Fruit fly (Drosophila melanogaster) whole organism, wandering third instar larva: ENCODE data around the gene Sp7.

Experiments used
- CG32264 ChIP-seq: fragments of 200-800 bp; sonication (Bioruptor generic); optimal IDR thresholded peaks from 2 replicates; lab custom pipeline; 2016; ENCODE audit warnings: missing biosample characterization, missing genetic modification characterization
- CG9705 ChIP-seq: fragments of 200-800 bp; sonication (Bioruptor generic); optimal IDR thresholded peaks from 2 replicates; lab custom pipeline; 2018; ENCODE audit warnings: missing biosample characterization, mild to moderate bottlenecking, missing genetic modification characterization
- CrebA ChIP-seq: fragments of 200-800 bp; sonication (Bioruptor generic); optimal IDR thresholded peaks from 2 replicates; lab custom pipeline; 2016; ENCODE audit warnings: missing biosample characterization, mild to moderate bottlenecking, missing genetic modification characterization, borderline replicate concordance
- Dfd ChIP-seq: fragments of >200 bp; optimal IDR thresholded peaks from 2 replicates; lab custom pipeline; 2017; ENCODE audit warnings: missing biosample characterization, missing genetic modification characterization
- Dif ChIP-seq: fragments of 200-275, 200-300 bp; sonication (Bioruptor generic); optimal IDR thresholded peaks from 2 replicates; lab custom pipeline; 2018; ENCODE audit warnings: missing biosample characterization, missing genetic modification characterization; ENCODE audit not compliant: partially characterized antibody
- GATAd ChIP-seq: sonication (Bioruptor generic); optimal IDR thresholded peaks from 2 replicates; lab custom pipeline; 2016; ENCODE audit warnings: missing biosample characterization, missing genetic modification characterization
- Hnf4 ChIP-seq: fragments of 200-800 bp; sonication (Bioruptor generic); optimal IDR thresholded peaks from 2 replicates; lab custom pipeline; 2016; ENCODE audit warnings: missing biosample characterization, mild to moderate bottlenecking, missing genetic modification characterization
- Hr78 ChIP-seq: fragments of >200 bp; optimal IDR thresholded peaks from 2 replicates; lab custom pipeline; 2017; ENCODE audit warnings: missing biosample characterization, missing genetic modification characterization
- Hr83 ChIP-seq: fragments of 200-300 bp; sonication (Bioruptor generic); optimal IDR thresholded peaks from 2 replicates; lab custom pipeline; 2016; ENCODE audit warnings: missing biosample characterization, mild to moderate bottlenecking, missing genetic modification characterization, moderate library complexity; ENCODE audit not compliant: poor library complexity, severe bottlenecking
- Jra ChIP-seq: sonication (Bioruptor generic); optimal IDR thresholded peaks from 2 replicates; lab custom pipeline; 2016; ENCODE audit warnings: missing biosample characterization, missing genetic modification characterization
- Mio ChIP-seq: sonication (Bioruptor generic); optimal IDR thresholded peaks from 2 replicates; lab custom pipeline; 2016; ENCODE audit warnings: missing biosample characterization, missing genetic modification characterization
- Myc ChIP-seq: fragments of >200 bp; optimal IDR thresholded peaks from 2 replicates; lab custom pipeline; 2017
- N ChIP-seq: fragments of >200 bp; optimal IDR thresholded peaks from 2 replicates; lab custom pipeline; 2018; ENCODE audit warnings: missing biosample characterization, missing external identifiers, missing genetic modification characterization
- OdsH ChIP-seq: fragments of 200-800 bp; sonication (Bioruptor generic); optimal IDR thresholded peaks from 2 replicates; lab custom pipeline; 2016; ENCODE audit warnings: missing biosample characterization, mild to moderate bottlenecking, missing genetic modification characterization
- Rel ChIP-seq, 2 experiments: fragments of 200-800 bp; sonication (Bioruptor generic) in 1 of 2; optimal IDR thresholded peaks; 2 replicates in 1 of 2; 3 replicates in 1 of 2; lab custom pipeline; 2016 to 2019; ENCODE audit warnings: mild to moderate bottlenecking in 2 of 2, missing biosample characterization in 2 of 2, missing genetic modification characterization in 2 of 2, moderate library complexity in 1 of 2
- Sp1 ChIP-seq: fragments of 200-800 bp; sonication (Bioruptor generic); optimal IDR thresholded peaks from 3 replicates; lab custom pipeline; 2019; ENCODE audit warnings: missing biosample characterization, mild to moderate bottlenecking, missing genetic modification characterization, moderate library complexity
- Vsx2 ChIP-seq: fragments of 200-300, 225-300 bp; sonication (Bioruptor generic); optimal IDR thresholded peaks from 2 replicates; lab custom pipeline; 2018; ENCODE audit warnings: missing biosample characterization, missing genetic modification characterization; ENCODE audit not compliant: partially characterized antibody
- br ChIP-seq: fragments of 200-800 bp; sonication (Bioruptor generic); optimal IDR thresholded peaks from 2 replicates; lab custom pipeline; 2016; ENCODE audit warnings: missing biosample characterization, missing genetic modification characterization
- brk ChIP-seq: fragments of 200-800 bp; sonication (Bioruptor generic); optimal IDR thresholded peaks from 2 replicates; lab custom pipeline; 2016; ENCODE audit warnings: missing biosample characterization, mild to moderate bottlenecking, missing genetic modification characterization
- dl ChIP-seq, 2 experiments: fragments of 175-275, 200-275 bp in 1 of 2; fragments of 200-275 bp in 1 of 2; sonication (Bioruptor generic); optimal IDR thresholded peaks; lab custom pipeline; 2018; ENCODE audit warnings: mild to moderate bottlenecking in 2 of 2, missing biosample characterization in 2 of 2, missing genetic modification characterization in 2 of 2, moderate library complexity in 2 of 2; ENCODE audit not compliant: partially characterized antibody in 2 of 2, insufficient read depth in 1 of 2
- dmrt93B ChIP-seq: fragments of 200-800 bp; sonication (Bioruptor generic); optimal IDR thresholded peaks from 2 replicates; lab custom pipeline; 2018; ENCODE audit warnings: missing biosample characterization, mild to moderate bottlenecking, missing genetic modification characterization
- dsf ChIP-seq: sonication (Bioruptor generic); optimal IDR thresholded peaks from 2 replicates; lab custom pipeline; 2016; ENCODE audit warnings: missing biosample characterization, missing genetic modification characterization, borderline replicate concordance
- ey ChIP-seq: fragments of 200-800 bp; sonication (Bioruptor generic); optimal IDR thresholded peaks from 2 replicates; lab custom pipeline; 2016; ENCODE audit warnings: missing biosample characterization, missing genetic modification characterization
- foxo ChIP-seq, 2 experiments: fragments of 200-800 bp; sonication (Bioruptor generic); optimal IDR thresholded peaks; 2 replicates in 1 of 2; 3 replicates in 1 of 2; lab custom pipeline; 2016 to 2017; ENCODE audit warnings: missing biosample characterization in 2 of 2, missing genetic modification characterization in 2 of 2
- fru ChIP-seq: fragments of 200-800 bp; sonication (Bioruptor generic); optimal IDR thresholded peaks from 3 replicates; lab custom pipeline; 2016; ENCODE audit warnings: missing biosample characterization, mild to moderate bottlenecking, missing genetic modification characterization
- h ChIP-seq: fragments of 200-800 bp; sonication (Bioruptor generic); optimal IDR thresholded peaks from 3 replicates; lab custom pipeline; 2016; ENCODE audit warnings: missing biosample characterization, mild to moderate bottlenecking, missing genetic modification characterization
- lola ChIP-seq: fragments of >200 bp; optimal IDR thresholded peaks from 2 replicates; lab custom pipeline; 2017; ENCODE audit warnings: missing biosample characterization, missing genetic modification characterization
- psq ChIP-seq: fragments of 200-800 bp; sonication (Bioruptor generic); optimal IDR thresholded peaks from 3 replicates; lab custom pipeline; 2017; ENCODE audit warnings: missing biosample characterization, mild to moderate bottlenecking, missing genetic modification characterization, moderate library complexity
- rgr ChIP-seq: fragments of 200-800 bp; sonication (Bioruptor generic); optimal IDR thresholded peaks from 3 replicates; lab custom pipeline; 2016; ENCODE audit warnings: missing biosample characterization, mild to moderate bottlenecking, missing genetic modification characterization
- sage ChIP-seq: fragments of 200-800 bp; sonication (Bioruptor generic); optimal IDR thresholded peaks from 2 replicates; lab custom pipeline; 2016; ENCODE audit warnings: missing biosample characterization, mild to moderate bottlenecking, missing genetic modification characterization
- sv ChIP-seq: fragments of 200-800 bp; sonication (Bioruptor generic); optimal IDR thresholded peaks from 3 replicates; lab custom pipeline; 2016; ENCODE audit warnings: missing biosample characterization, missing genetic modification characterization
- tai ChIP-seq: sonication (Bioruptor generic); optimal IDR thresholded peaks from 2 replicates; lab custom pipeline; 2016; ENCODE audit warnings: missing biosample characterization, missing genetic modification characterization
- usp ChIP-seq: fragments of >200 bp; optimal IDR thresholded peaks from 2 replicates; lab custom pipeline; 2017; ENCODE audit warnings: missing biosample characterization, missing genetic modification characterization
- woc ChIP-seq: sonication (Bioruptor generic); optimal IDR thresholded peaks from 2 replicates; lab custom pipeline; 2016; ENCODE audit warnings: missing biosample characterization, mild to moderate bottlenecking, missing genetic modification characterization

Sp7 gene

DNA sequence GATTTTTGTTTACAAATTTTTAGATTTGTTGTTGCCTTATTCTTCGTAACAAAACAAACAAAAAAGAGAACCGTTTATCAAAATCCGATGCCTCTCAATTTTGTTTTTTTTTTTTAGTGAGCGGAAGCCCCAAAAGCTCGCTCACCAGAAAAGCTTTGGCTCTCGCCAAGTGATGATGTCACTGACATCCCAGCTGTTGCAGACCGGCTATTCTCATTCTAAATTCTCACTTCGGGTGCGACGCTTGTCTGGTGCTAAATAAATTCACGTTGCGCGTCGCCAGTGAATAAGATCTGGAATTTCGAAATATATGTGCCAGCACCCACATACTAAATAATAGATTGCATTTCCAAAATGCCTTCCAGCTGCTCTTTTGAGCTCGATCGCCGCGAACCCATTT lies 34.3 kb downstream of the Sp7 start, which contains the start of gene CG2641:
CG2641 (plus strand) TSS at position 215 of the 400 bp plus-strand sequence.
- TF ChIP-seq Rel (GFP tag; optimal IDR thresholded peaks at IDR 0.05; lab: Kevin White, UChicago) (peak; percentile 95), Rel (tag; optimal IDR thresholded peaks at IDR 0.05; lab: Kevin White, UChicago) (no peak), Dif (GFP tag; lab: Kevin White, UChicago) (peak; percentile 38), rgr (no peak), brk (GFP tag; lab: Kevin White, UChicago) (peak; percentile 34), CrebA (peak; percentile 92), CG32264 (GFP tag; lab: Kevin White, UChicago) (peak; percentile 36), Vsx2 (GFP tag; lab: Kevin White, UChicago) (peak; percentile 16), lola (GFP tag; lab: Kevin White, UChicago) (no peak), foxo (GFP tag; optimal IDR thresholded peaks at IDR 0.05; lab: Kevin White, UChicago) (peak in 1 of 2 experiments; percentile 80), dsf (GFP tag; lab: Kevin White, UChicago) (no peak), Mio (no peak), Sp1 (peak; percentile 48), OdsH (GFP tag; lab: Kevin White, UChicago) (no peak), sage (GFP tag; lab: Kevin White, UChicago) (peak; percentile 58)

DNA sequence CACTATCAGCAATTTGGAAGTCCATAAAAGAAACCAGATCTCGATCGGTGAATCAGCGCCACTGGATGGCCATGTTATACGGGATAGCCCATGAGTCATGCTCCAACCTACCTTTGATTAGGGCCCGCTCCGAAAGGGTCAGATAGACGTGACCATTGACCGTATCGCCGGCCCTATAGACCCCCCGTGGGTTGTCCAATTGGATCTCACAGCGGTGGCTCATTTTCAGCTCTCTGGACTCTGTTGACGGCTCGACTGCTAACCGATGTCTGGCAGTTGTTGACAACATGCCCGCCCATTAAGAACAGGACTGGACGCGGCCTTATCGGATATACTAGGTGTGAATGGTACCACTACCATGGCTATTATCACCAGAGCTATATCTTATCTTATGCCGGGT lies 38.9 kb downstream of the Sp7 start, which contains the start of gene CG18744:
CG18744 (minus strand) TSS at position 247 of the 400 bp plus-strand sequence.
- no peak for TF ChIP-seq Myc (lab: Kevin White, UChicago)
- TF ChIP-seq dl (GFP tag; optimal IDR thresholded peaks at IDR 0.05; lab: Kevin White, UChicago; ENCODE audit: insufficient read depth in 1 of 2, partially characterized antibody in 2 of 2): no peak
- no peak for TF ChIP-seq rgr
- no peak for TF ChIP-seq Rel (GFP tag; optimal IDR thresholded peaks at IDR 0.05; lab: Kevin White, UChicago)
- no peak for TF ChIP-seq Rel (tag; optimal IDR thresholded peaks at IDR 0.05; lab: Kevin White, UChicago)
- no peak for TF ChIP-seq lola (GFP tag; lab: Kevin White, UChicago)
- TF ChIP-seq, all 38 proteins: peak for 0

DNA sequence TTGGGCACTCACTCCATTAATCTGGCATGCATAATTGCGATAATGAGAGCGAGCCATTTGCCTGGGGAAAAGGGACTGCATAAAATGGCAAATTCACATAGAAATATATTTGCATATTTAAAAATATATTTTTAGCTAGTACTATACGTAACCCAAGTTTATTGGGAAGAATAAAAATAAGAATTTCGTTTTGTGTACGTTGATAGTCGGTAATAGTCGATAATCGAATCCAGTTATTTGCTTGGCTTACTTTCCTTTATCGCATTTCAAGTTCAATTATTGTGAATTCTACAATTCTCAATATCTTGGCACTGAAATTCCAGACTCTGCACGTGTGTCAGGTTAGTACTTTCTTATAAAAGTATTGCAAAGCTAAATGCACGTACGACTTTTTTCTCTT lies 43.1 kb downstream of the Sp7 start, which contains the start of gene CG3014:
CG3014 (minus strand) TSS at position 101 of the 400 bp plus-strand sequence.
- no peak for TF ChIP-seq Dif (GFP tag; lab: Kevin White, UChicago)
- no peak for TF ChIP-seq Sp1
- no peak for TF ChIP-seq Dfd
- TF ChIP-seq tai (GFP tag; lab: Kevin White, UChicago): no peak
- TF ChIP-seq lola (GFP tag; lab: Kevin White, UChicago): no peak
- no peak for TF ChIP-seq Rel (GFP tag; optimal IDR thresholded peaks at IDR 0.05; lab: Kevin White, UChicago)
- no peak for TF ChIP-seq Rel (tag; optimal IDR thresholded peaks at IDR 0.05; lab: Kevin White, UChicago)
- no peak for TF ChIP-seq dsf (GFP tag; lab: Kevin White, UChicago)
- TF ChIP-seq Mio: no peak
- TF ChIP-seq br (GFP tag; lab: Kevin White, UChicago): no peak
- TF ChIP-seq ey (GFP tag; lab: Kevin White, UChicago): no peak
- TF ChIP-seq GATAd: no peak

DNA sequence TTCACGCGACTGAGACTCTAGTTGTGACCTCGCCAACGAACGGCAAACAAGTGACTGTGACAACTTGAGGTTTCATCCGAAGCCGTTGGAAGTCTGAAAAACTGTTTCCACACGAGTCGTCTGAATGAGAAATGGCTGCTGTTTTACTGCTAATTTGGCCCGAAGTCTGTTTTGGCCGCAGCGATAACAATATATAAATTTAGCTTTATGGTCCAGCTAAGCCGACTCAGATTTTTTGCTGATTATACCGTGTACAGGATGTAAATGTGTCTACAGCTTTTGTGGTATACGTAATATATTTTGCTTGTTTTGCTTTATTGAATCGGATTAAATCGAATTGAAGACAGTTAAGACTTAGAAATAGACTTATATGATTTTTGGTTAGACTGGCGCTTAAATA lies 44.7 kb downstream of the Sp7 start, which contains the start of gene CG18268:
CG18268 (minus strand) TSS at position 101 of the 400 bp plus-strand sequence.
- TF ChIP-seq rgr: no peak
- no peak for TF ChIP-seq CG9705 (GFP tag; lab: Kevin White, UChicago)

DNA sequence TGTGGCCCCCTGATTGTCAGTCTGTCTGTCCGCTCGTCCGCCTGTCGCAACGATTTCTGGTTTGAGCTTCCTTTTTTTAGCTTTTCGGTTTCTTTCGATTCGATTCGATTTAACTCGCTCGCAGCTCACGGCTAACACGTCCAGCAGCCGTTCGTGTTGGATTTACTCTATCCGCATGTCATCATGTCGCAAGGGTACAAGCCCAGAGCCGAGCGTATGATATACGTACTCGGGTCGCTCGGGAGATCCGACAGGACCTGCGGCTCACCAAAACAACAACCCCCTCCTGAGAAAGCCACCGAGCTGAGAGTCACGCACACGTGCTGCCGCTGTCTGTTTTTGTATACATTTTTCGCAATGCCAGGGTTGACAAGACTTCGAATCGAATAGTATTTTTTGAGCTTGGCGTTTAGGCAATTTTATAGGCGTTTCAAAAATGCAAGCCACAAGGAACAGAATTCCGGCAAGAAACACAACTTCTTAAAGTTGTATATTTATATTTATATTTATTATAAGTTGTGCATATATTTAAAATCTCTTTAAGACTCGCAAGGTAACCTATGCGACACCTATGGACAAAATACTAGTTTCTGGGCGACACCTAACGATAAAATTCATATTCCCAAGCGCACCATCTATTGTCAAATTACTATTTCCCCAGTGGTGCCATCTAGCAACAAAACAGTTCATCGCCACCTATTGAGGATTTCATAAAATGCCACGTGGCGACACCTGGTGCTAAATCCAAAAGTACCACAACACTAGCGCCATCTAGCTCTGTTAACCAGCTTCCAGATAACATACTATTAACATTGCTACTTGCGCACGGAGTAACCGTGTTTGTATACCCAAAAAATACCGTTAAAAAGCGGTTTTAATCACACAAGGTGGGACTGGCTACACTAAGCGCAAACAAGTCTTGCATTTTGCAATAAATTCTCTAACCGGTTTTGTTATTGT lies 50.4 kb downstream of the Sp7 start, which contains the start of the genes CG2993 and sgll:
CG2993 (minus strand) TSS at position 353 of the 960 bp plus-strand sequence.
sgll (plus strand) TSS at position 871 of the 960 bp plus-strand sequence.
- peak; percentile 25 for TF ChIP-seq Sp1
- TF ChIP-seq CrebA: peak; percentile 17
- peak; percentile 1 for TF ChIP-seq sage (GFP tag; lab: Kevin White, UChicago)
- peak; percentile 29 for TF ChIP-seq CG32264 (GFP tag; lab: Kevin White, UChicago)
- TF ChIP-seq dmrt93B (GFP tag; lab: Kevin White, UChicago): peak; percentile 79
- TF ChIP-seq woc (GFP tag; lab: Kevin White, UChicago): peak; percentile 6
- peak; percentile 94 for TF ChIP-seq OdsH (GFP tag; lab: Kevin White, UChicago)
- TF ChIP-seq h (GFP tag; lab: Kevin White, UChicago): peak; percentile 91
- peak; percentile 82 for TF ChIP-seq Jra (GFP tag; lab: Kevin White, UChicago)
- TF ChIP-seq psq (GFP tag; lab: Kevin White, UChicago): peak; percentile 86
- TF ChIP-seq dl (GFP tag; optimal IDR thresholded peaks at IDR 0.05; lab: Kevin White, UChicago; ENCODE audit: insufficient read depth in 1 of 2, partially characterized antibody in 2 of 2): no peak
- peak; percentile 80 for TF ChIP-seq sv (GFP tag; lab: Kevin White, UChicago)
- peak; percentile 73 for TF ChIP-seq GATAd
- peak; percentile 50 for TF ChIP-seq brk (GFP tag; lab: Kevin White, UChicago)
- TF ChIP-seq Hr78 (GFP tag; lab: Kevin White, UChicago): no peak
- TF ChIP-seq Mio: peak; percentile 73
- TF ChIP-seq lola (GFP tag; lab: Kevin White, UChicago): no peak
- no peak for TF ChIP-seq Dfd
- TF ChIP-seq N (GFP tag; lab: Kevin White, UChicago): no peak
- peak; percentile 96 for TF ChIP-seq tai (GFP tag; lab: Kevin White, UChicago)
- TF ChIP-seq usp: no peak
- TF ChIP-seq Vsx2 (GFP tag; lab: Kevin White, UChicago): no peak
- TF ChIP-seq fru (GFP tag; lab: Kevin White, UChicago): peak; percentile 90
- TF ChIP-seq Hr83 (GFP tag; lab: Kevin White, UChicago): peak; percentile 97
- peak; percentile 95 for TF ChIP-seq Myc (lab: Kevin White, UChicago)
- peak; percentile 95 for TF ChIP-seq Hnf4 (GFP tag; lab: Kevin White, UChicago)
